Fruit fly (Drosophila melanogaster): Measurements from ENCODE around the gene CG5938.

CG5938 gene

dm6 chr3R:27289638-27290037 lies 15.0 kb downstream of the CG5938 start:
- TF ChIP-seq cnc (optimal IDR thresholded peaks at IDR 0.05) (no peak), bab1 (GFP tag; optimal IDR thresholded peaks at IDR 0.05) (no peak), Mnt (GFP tag; optimal IDR thresholded peaks at IDR 0.05) (no peak), CG7101 (tag; optimal IDR thresholded peaks at IDR 0.05) (peak; percentile 7), CG7045 (GFP tag; optimal IDR thresholded peaks at IDR 0.05) (no peak), CG1620 (GFP tag; optimal IDR thresholded peaks at IDR 0.05) (no peak), CG11617 (GFP tag; optimal IDR thresholded peaks at IDR 0.05) (no peak), ovo (GFP tag; optimal IDR thresholded peaks at IDR 0.05) (no peak), Crg-1 (GFP tag; optimal IDR thresholded peaks at IDR 0.05) (no peak), cic (GFP tag; optimal IDR thresholded peaks at IDR 0.05) (no peak), pad (GFP tag; optimal IDR thresholded peaks at IDR 0.05) (no peak), CG12768 (GFP tag; optimal IDR thresholded peaks at IDR 0.05) (no peak), Hr96 (GFP tag; optimal IDR thresholded peaks at IDR 0.05) (no peak), tj (GFP tag; optimal IDR thresholded peaks at IDR 0.05) (no peak), CG5204 (GFP tag; optimal IDR thresholded peaks at IDR 0.05) (no peak), CG33017 (tag; optimal IDR thresholded peaks at IDR 0.05) (peak; percentile 19), CG14711 (tag; optimal IDR thresholded peaks at IDR 0.05) (peak; percentile 1), Clk (GFP tag; optimal IDR thresholded peaks at IDR 0.05) (no peak), kay (GFP tag; ENCODE audit: borderline replicate concordance) (no peak), toe (GFP tag; optimal IDR thresholded peaks at IDR 0.05) (no peak)

DNA sequence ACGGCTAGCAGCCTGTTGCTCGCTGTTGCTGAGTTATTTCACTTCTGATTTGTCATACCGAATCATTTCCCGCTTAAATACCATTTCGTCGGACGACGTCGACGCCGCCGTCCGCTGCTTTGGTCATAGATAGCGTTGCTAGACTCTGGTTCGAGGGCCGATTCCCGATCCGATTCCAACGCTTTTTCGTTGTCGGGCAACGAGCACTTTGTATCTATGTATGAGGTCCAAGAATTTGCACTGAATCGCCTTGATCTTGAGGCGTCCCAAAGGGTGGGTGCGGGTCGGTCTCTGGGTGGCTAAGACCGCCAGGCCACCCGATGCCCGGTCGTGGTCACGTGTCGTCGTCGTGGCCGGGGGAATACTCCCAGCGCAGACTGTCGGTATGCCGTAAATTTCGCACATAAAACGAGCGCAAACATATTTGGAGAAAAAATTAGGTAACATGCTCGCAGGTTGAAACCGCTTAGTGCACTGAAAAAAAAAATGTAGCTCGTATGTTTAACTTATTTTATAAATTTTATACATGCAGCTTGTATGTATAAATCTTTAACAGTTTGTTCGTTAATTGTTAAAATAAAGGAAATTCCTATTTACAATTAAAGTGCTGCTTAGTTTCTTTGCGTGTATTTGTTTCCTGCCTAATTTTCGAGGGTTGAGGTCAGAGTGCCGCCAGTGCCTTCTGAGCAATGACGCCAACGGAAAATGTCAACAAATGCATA lies 17.7 kb downstream of the CG5938 start, which contains the start of gene CG3348:
CG3348 (minus strand) TSS at position 51 of the 722 bp plus-strand sequence.
- peak; percentile 69 for TF ChIP-seq CG14711 (tag; optimal IDR thresholded peaks at IDR 0.05)
- TF ChIP-seq cnc (optimal IDR thresholded peaks at IDR 0.05), result no peak
- peak; percentile 3 for TF ChIP-seq CG1620 (GFP tag; optimal IDR thresholded peaks at IDR 0.05)
- no peak for TF ChIP-seq cic (GFP tag; optimal IDR thresholded peaks at IDR 0.05)
- TF ChIP-seq tj (GFP tag; optimal IDR thresholded peaks at IDR 0.05), result peak; percentile 30
- no peak for TF ChIP-seq kay (GFP tag; ENCODE audit: borderline replicate concordance)
- TF ChIP-seq Clk (GFP tag; optimal IDR thresholded peaks at IDR 0.05), result peak; percentile 7
- TF ChIP-seq toe (GFP tag; optimal IDR thresholded peaks at IDR 0.05), result peak; percentile 32
- peak; percentile 71 for TF ChIP-seq CG7101 (tag; optimal IDR thresholded peaks at IDR 0.05)
- TF ChIP-seq CG11617 (GFP tag; optimal IDR thresholded peaks at IDR 0.05), result peak; percentile 68
- peak; percentile 24 for TF ChIP-seq pad (GFP tag; optimal IDR thresholded peaks at IDR 0.05)
- TF ChIP-seq CG7045 (GFP tag; optimal IDR thresholded peaks at IDR 0.05), result peak; percentile 38
- peak; percentile 57 for TF ChIP-seq CG12768 (GFP tag; optimal IDR thresholded peaks at IDR 0.05)
- TF ChIP-seq ovo (GFP tag; optimal IDR thresholded peaks at IDR 0.05), result peak; percentile 47
- peak; percentile 53 for TF ChIP-seq CG5204 (GFP tag; optimal IDR thresholded peaks at IDR 0.05)
- peak; percentile 49 for TF ChIP-seq CG33017 (tag; optimal IDR thresholded peaks at IDR 0.05)
- no peak for TF ChIP-seq Hr96 (GFP tag; optimal IDR thresholded peaks at IDR 0.05)
- peak; percentile 5 for TF ChIP-seq bab1 (GFP tag; optimal IDR thresholded peaks at IDR 0.05)
- TF ChIP-seq Mnt (GFP tag; optimal IDR thresholded peaks at IDR 0.05), result no peak
- TF ChIP-seq Crg-1 (GFP tag; optimal IDR thresholded peaks at IDR 0.05), result no peak

- TF ChIP-seq cnc (optimal IDR thresholded peaks at IDR 0.05), result no peak
- TF ChIP-seq CG14711 (tag; optimal IDR thresholded peaks at IDR 0.05), result no peak
These were observed 18.5 kb downstream of the CG5938 start for dm6 chr3R:27293065-27293464.

DNA sequence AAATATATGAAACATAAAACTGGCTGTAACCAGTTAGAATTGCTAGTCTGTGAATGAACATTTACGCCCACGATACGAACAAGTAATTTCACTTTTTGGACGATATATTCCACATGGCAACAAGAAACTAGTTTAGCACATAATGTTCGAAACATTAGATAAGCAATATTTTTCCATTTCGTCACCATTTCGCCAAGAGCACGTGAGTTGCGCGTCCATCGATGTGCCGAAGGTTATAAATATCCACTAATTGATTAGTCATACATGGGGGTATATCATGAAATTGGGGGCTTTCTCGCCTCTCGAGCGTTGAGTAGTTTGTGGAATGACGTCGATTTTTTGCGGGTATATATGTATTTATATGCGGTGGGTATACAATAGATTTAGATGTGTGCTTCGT lies 19.5 kb downstream of the CG5938 start:
- TF ChIP-seq ovo (GFP tag; optimal IDR thresholded peaks at IDR 0.05), result no peak
- TF ChIP-seq tj (GFP tag; optimal IDR thresholded peaks at IDR 0.05), result no peak
- no peak for TF ChIP-seq CG12768 (GFP tag; optimal IDR thresholded peaks at IDR 0.05)
- no peak for TF ChIP-seq kay (GFP tag; ENCODE audit: borderline replicate concordance)
- TF ChIP-seq CG1620 (GFP tag; optimal IDR thresholded peaks at IDR 0.05), result no peak
- TF ChIP-seq pad (GFP tag; optimal IDR thresholded peaks at IDR 0.05), result no peak
- no peak for TF ChIP-seq Mnt (GFP tag; optimal IDR thresholded peaks at IDR 0.05)
- no peak for TF ChIP-seq CG7101 (tag; optimal IDR thresholded peaks at IDR 0.05)
- no peak for TF ChIP-seq toe (GFP tag; optimal IDR thresholded peaks at IDR 0.05)
- TF ChIP-seq CG7045 (GFP tag; optimal IDR thresholded peaks at IDR 0.05), result no peak

dm6 chr3R:27322225-27322624 lies 47.6 kb downstream of the CG5938 start, which contains the start of gene CG3339:
CG3339 (minus strand) TSS chr3R:27322325.
- no peak for TF ChIP-seq Mnt (GFP tag; optimal IDR thresholded peaks at IDR 0.05)
- TF ChIP-seq CG33017 (tag; optimal IDR thresholded peaks at IDR 0.05), result no peak

Data from whole organism, adult.